Fruit fly (Drosophila melanogaster): ENCODE results near the gene CG34367.

CG34367 gene

DNA sequence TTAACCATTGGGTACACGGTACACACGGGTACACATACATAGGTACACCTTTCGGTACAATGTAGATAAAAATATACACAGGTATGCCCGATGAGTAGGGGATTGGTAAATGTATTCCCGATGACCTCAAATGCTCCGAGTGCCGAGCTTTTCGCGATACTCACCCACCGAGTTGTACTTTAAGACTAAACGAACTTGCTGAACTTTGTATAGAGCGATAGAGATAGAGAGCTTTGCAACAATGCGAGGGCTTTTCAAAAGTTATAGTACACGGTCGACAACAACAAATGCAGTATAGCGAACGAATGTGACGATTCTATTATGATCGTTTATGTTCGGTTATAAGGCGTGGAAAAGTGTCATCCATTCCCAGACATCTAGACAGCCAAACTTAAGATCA lies 32.1 kb downstream of the CG34367 start (continued):
- TF ChIP-seq insv (GFP tag; optimal IDR thresholded peaks at IDR 0.05): no peak
- no peak for TF ChIP-seq CG12391 (tag; optimal IDR thresholded peaks at IDR 0.05)
- no peak for TF ChIP-seq Hey (tag; optimal IDR thresholded peaks at IDR 0.05)
- TF ChIP-seq ro (GFP tag; IDR thresholded peaks at IDR 0.05): no peak
- TF ChIP-seq Stat92E (GFP tag; optimal IDR thresholded peaks at IDR 0.05): no peak
- no peak for TF ChIP-seq vfl (GFP tag; optimal IDR thresholded peaks at IDR 0.05)
- TF ChIP-seq esg (GFP tag; conservative IDR thresholded peaks at IDR 0.05): no peak
- TF ChIP-seq HmgZ (tag; optimal IDR thresholded peaks at IDR 0.05): peak; percentile 23
- TF ChIP-seq CG11456 (GFP tag; IDR thresholded peaks at IDR 0.05): no peak
- no peak for TF ChIP-seq CG30403 (GFP tag; optimal IDR thresholded peaks at IDR 0.05)
- TF ChIP-seq dmrt99B (tag; optimal IDR thresholded peaks at IDR 0.05): no peak
- TF ChIP-seq CG12942 (GFP tag; optimal IDR thresholded peaks at IDR 0.05): no peak
- TF ChIP-seq YL-1 (GFP tag; optimal IDR thresholded peaks at IDR 0.05): no peak
- no peak for TF ChIP-seq CG1602 (GFP tag; optimal IDR thresholded peaks at IDR 0.05)
- no peak for TF ChIP-seq slou (GFP tag; optimal IDR thresholded peaks at IDR 0.05)
- TF ChIP-seq peb (GFP tag; IDR thresholded peaks at IDR 0.05): no peak
- no peak for TF ChIP-seq br (optimal IDR thresholded peaks at IDR 0.05)
- no peak for TF ChIP-seq fd96Cb (tag; optimal IDR thresholded peaks at IDR 0.05)
- TF ChIP-seq psq (GFP tag; optimal IDR thresholded peaks at IDR 0.05): no peak
- TF ChIP-seq stc (GFP tag; IDR thresholded peaks at IDR 0.05): no peak
- no peak for TF ChIP-seq lov (optimal IDR thresholded peaks at IDR 0.05)
- TF ChIP-seq lov (GFP tag; IDR thresholded peaks at IDR 0.05): no peak
- TF ChIP-seq sens (GFP tag): peak; percentile 20
- TF ChIP-seq Dfd (GFP tag; optimal IDR thresholded peaks at IDR 0.05): no peak
- TF ChIP-seq CG6254 (GFP tag; optimal IDR thresholded peaks at IDR 0.05): no peak
- no peak for TF ChIP-seq Ada2b (GFP tag; IDR thresholded peaks at IDR 0.05)
- TF ChIP-seq ash1 (GFP tag; optimal IDR thresholded peaks at IDR 0.05): no peak
- peak; percentile 36 for TF ChIP-seq cg (GFP tag; optimal IDR thresholded peaks at IDR 0.05)
- TF ChIP-seq btn (GFP tag; optimal IDR thresholded peaks at IDR 0.05): no peak
- TF ChIP-seq CG30020 (tag; optimal IDR thresholded peaks at IDR 0.05): no peak
- TF ChIP-seq CoRest (tag; optimal IDR thresholded peaks at IDR 0.05): no peak
- peak; percentile 13 for TF ChIP-seq CG12659 (GFP tag; optimal IDR thresholded peaks at IDR 0.05)
- no peak for TF ChIP-seq CG7357 (GFP tag; IDR thresholded peaks at IDR 0.05)
- no peak for TF ChIP-seq CG10959 (GFP tag; IDR thresholded peaks at IDR 0.05)
- no peak for TF ChIP-seq cad (GFP tag; optimal IDR thresholded peaks at IDR 0.05)
- TF ChIP-seq CG17186 (GFP tag; optimal IDR thresholded peaks at IDR 0.05): no peak
- peak; percentile 3; the same call in 1 of the 2 replicates for TF ChIP-seq NFAT (GFP tag; IDR thresholded peaks at IDR 0.05)
- no peak for TF ChIP-seq CG11247 (GFP tag; IDR thresholded peaks at IDR 0.05)
- no peak for TF ChIP-seq CG34422 (GFP tag; IDR thresholded peaks at IDR 0.05)
- TF ChIP-seq Lim3 (GFP tag; IDR thresholded peaks at IDR 0.05): no peak
- no peak for TF ChIP-seq CG9876 (GFP tag; optimal IDR thresholded peaks at IDR 0.05)
- no peak for TF ChIP-seq ab (GFP tag; optimal IDR thresholded peaks at IDR 0.05)
- no peak for TF ChIP-seq oc (tag; optimal IDR thresholded peaks at IDR 0.05)
- TF ChIP-seq CG15479 (GFP tag; optimal IDR thresholded peaks at IDR 0.05): no peak
- TF ChIP-seq CG11723 (GFP tag; optimal IDR thresholded peaks at IDR 0.05): no peak
- TF ChIP-seq tup (GFP tag; optimal IDR thresholded peaks at IDR 0.05): no peak
- TF ChIP-seq chn (GFP tag; optimal IDR thresholded peaks at IDR 0.05): no peak
- TF ChIP-seq CG10543 (GFP tag; optimal IDR thresholded peaks at IDR 0.05): peak; percentile 40
- TF ChIP-seq sqz (GFP tag; optimal IDR thresholded peaks at IDR 0.05): no peak
- no peak for TF ChIP-seq CG4820 (GFP tag; optimal IDR thresholded peaks at IDR 0.05)
- TF ChIP-seq pb (GFP tag; optimal IDR thresholded peaks at IDR 0.05): no peak
- TF ChIP-seq gsb-n (tag; optimal IDR thresholded peaks at IDR 0.05): no peak
- TF ChIP-seq salm (tag; optimal IDR thresholded peaks at IDR 0.05): no peak

Data from whole organism, embryonic.